Fruit fly (Drosophila melanogaster) whole organism: ENCODE results near the gene ppk22.

ENCODE experiments used
- CG8478 ChIP-seq: fragments of >200 bp; optimal IDR thresholded peaks from 2 replicates; lab custom pipeline; 2018; ENCODE audit warnings: inconsistent platforms
- Dll ChIP-seq: fragments of >200 bp; optimal IDR thresholded peaks from 2 replicates; lab custom pipeline; 2017
- EcR ChIP-seq, 2 experiments: fragments of >200 bp; optimal IDR thresholded peaks; 2 replicates each; lab custom pipeline; 2017; ENCODE audit warnings: missing biosample characterization in 2 of 2, missing genetic modification characterization in 2 of 2, missing genetic modification reagents in 2 of 2
- pan ChIP-seq: fragments of >200 bp; optimal IDR thresholded peaks from 2 replicates; lab custom pipeline; 2017
- psq ChIP-seq: fragments of >200 bp; optimal IDR thresholded peaks from 2 replicates; lab custom pipeline; 2017
- usp ChIP-seq: fragments of >200 bp; optimal IDR thresholded peaks from 2 replicates; lab custom pipeline; 2017; ENCODE audit warnings: missing biosample characterization, missing genetic modification characterization, mixed read lengths

Gene ppk22

dm6 chr3R:24862574-24863089 lies 3.0 kb upstream of the ppk22 start, which contains the start of gene CG7016:
Gene CG7016, plus strand, starts transcription at chr3R:24862931.
- no peak for TF ChIP-seq pan (lab: Kevin White, UChicago)
- no peak for TF ChIP-seq EcR (GFP tag; optimal IDR thresholded peaks at IDR 0.05; lab: Kevin White, UChicago)
- no peak for TF ChIP-seq CG8478 (lab: Kevin White, UChicago)
- TF ChIP-seq Dll (lab: Kevin White, UChicago), result no peak
- no peak for TF ChIP-seq psq (lab: Kevin White, UChicago)
- no peak for TF ChIP-seq usp (GFP tag; lab: Kevin White, UChicago)

dm6 chr3R:24862065-24862464 lies 2.5 kb upstream of the ppk22 start, which contains the start of gene CG13640:
Gene CG13640, minus strand, starts transcription at chr3R:24862165.
- TF ChIP-seq pan (lab: Kevin White, UChicago) (no peak), EcR (GFP tag; optimal IDR thresholded peaks at IDR 0.05; lab: Kevin White, UChicago) (no peak), psq (lab: Kevin White, UChicago) (no peak), usp (GFP tag; lab: Kevin White, UChicago) (no peak), CG8478 (lab: Kevin White, UChicago) (no peak), Dll (lab: Kevin White, UChicago) (no peak)

dm6 chr3R:24860316-24860826 lies 770 bp upstream of the ppk22 start, which contains the start of gene CG13639:
Gene CG13639, minus strand, starts transcription at chr3R:24860366.
- TF ChIP-seq pan (lab: Kevin White, UChicago) (no peak), psq (lab: Kevin White, UChicago) (no peak), Dll (lab: Kevin White, UChicago) (no peak)

- no peak for TF ChIP-seq CG8478 (lab: Kevin White, UChicago)
These were observed 2.1 kb downstream of the ppk22 start, which contains the start of gene CAH4 for dm6 chr3R:24857459-24857858. Gene CAH4, minus strand, starts transcription at chr3R:24857559.

dm6 chr3R:24856143-24856542 lies 3.5 kb downstream of the ppk22 start, which contains the start of gene HDAC11:
Gene HDAC11, minus strand, starts transcription at chr3R:24856243.
- no peak for TF ChIP-seq usp (GFP tag; lab: Kevin White, UChicago)
- no peak for TF ChIP-seq EcR (GFP tag; optimal IDR thresholded peaks at IDR 0.05; lab: Kevin White, UChicago)
- no peak for TF ChIP-seq Dll (lab: Kevin White, UChicago)
- TF ChIP-seq CG8478 (lab: Kevin White, UChicago), result no peak
- no peak for TF ChIP-seq pan (lab: Kevin White, UChicago)
- no peak for TF ChIP-seq psq (lab: Kevin White, UChicago)

dm6 chr3R:24851429-24851828 lies 8.2 kb downstream of the ppk22 start, which contains the start of gene Nct:
Gene Nct, plus strand, starts transcription at chr3R:24851601.
- TF ChIP-seq EcR (GFP tag; optimal IDR thresholded peaks at IDR 0.05; lab: Kevin White, UChicago), result no peak
- no peak for TF ChIP-seq psq (lab: Kevin White, UChicago)
- no peak for TF ChIP-seq pan (lab: Kevin White, UChicago)

dm6 chr3R:24850420-24850819 lies 9.2 kb downstream of the ppk22 start, which contains the start of gene CG7006:
Gene CG7006, plus strand, starts transcription at chr3R:24850627.
- TF ChIP-seq Dll (lab: Kevin White, UChicago) (no peak), CG8478 (lab: Kevin White, UChicago) (no peak), usp (GFP tag; lab: Kevin White, UChicago) (no peak), psq (lab: Kevin White, UChicago) (no peak), pan (lab: Kevin White, UChicago) (no peak), EcR (GFP tag; optimal IDR thresholded peaks at IDR 0.05; lab: Kevin White, UChicago) (no peak)

- TF ChIP-seq CG8478 (lab: Kevin White, UChicago) (no peak), psq (lab: Kevin White, UChicago) (no peak), EcR (GFP tag; optimal IDR thresholded peaks at IDR 0.05; lab: Kevin White, UChicago) (no peak), usp (GFP tag; lab: Kevin White, UChicago) (no peak), pan (lab: Kevin White, UChicago) (no peak), Dll (lab: Kevin White, UChicago) (no peak)
These were observed 13.4 kb downstream of the ppk22 start for dm6 chr3R:24845952-24846848.

dm6 chr3R:24845148-24845547 lies 14.5 kb downstream of the ppk22 start:
- TF ChIP-seq usp (GFP tag; lab: Kevin White, UChicago), result no peak
- TF ChIP-seq CG8478 (lab: Kevin White, UChicago), result no peak
- no peak for TF ChIP-seq EcR (GFP tag; optimal IDR thresholded peaks at IDR 0.05; lab: Kevin White, UChicago)
- no peak for TF ChIP-seq psq (lab: Kevin White, UChicago)
- TF ChIP-seq Dll (lab: Kevin White, UChicago), result no peak
- no peak for TF ChIP-seq pan (lab: Kevin White, UChicago)

- TF ChIP-seq EcR (GFP tag; optimal IDR thresholded peaks at IDR 0.05; lab: Kevin White, UChicago), result no peak
- no peak for TF ChIP-seq psq (lab: Kevin White, UChicago)
- TF ChIP-seq pan (lab: Kevin White, UChicago), result no peak
- no peak for TF ChIP-seq usp (GFP tag; lab: Kevin White, UChicago)
- no peak for TF ChIP-seq CG8478 (lab: Kevin White, UChicago)
- TF ChIP-seq Dll (lab: Kevin White, UChicago), result no peak
These were observed 18.0 kb downstream of the ppk22 start, which contains the start of gene Esp for dm6 chr3R:24841635-24842034. Gene Esp, plus strand, starts transcription at chr3R:24841935.

- no peak for TF ChIP-seq usp (GFP tag; lab: Kevin White, UChicago)
- TF ChIP-seq EcR (GFP tag; optimal IDR thresholded peaks at IDR 0.05; lab: Kevin White, UChicago), result no peak
- TF ChIP-seq Dll (lab: Kevin White, UChicago), result no peak
- TF ChIP-seq psq (lab: Kevin White, UChicago), result no peak
- no peak for TF ChIP-seq pan (lab: Kevin White, UChicago)
- TF ChIP-seq CG8478 (lab: Kevin White, UChicago), result no peak
These were observed 18.5 kb downstream of the ppk22 start, which contains the start of gene CG33658 for dm6 chr3R:24841063-24841462. Gene CG33658, minus strand, starts transcription at chr3R:24841163.
